Worm (Caenorhabditis elegans) whole organism, young adult: Measurements from ENCODE around the gene snap-1.
A peak's percentile ranks its signal among the peaks of the same experiment; 100 is the strongest.

Experiments used
- mcd-1 ChIP-seq: fragments of 200-800 bp; sonication (Bioruptor generic); IDR thresholded peaks from 2 replicates; pipeline ENCODE4 v1.3.6; 2022; ENCODE audit warnings: missing genetic modification reagents, missing genetic modification characterization, missing compliant biosample characterization

snap-1 gene

DNA sequence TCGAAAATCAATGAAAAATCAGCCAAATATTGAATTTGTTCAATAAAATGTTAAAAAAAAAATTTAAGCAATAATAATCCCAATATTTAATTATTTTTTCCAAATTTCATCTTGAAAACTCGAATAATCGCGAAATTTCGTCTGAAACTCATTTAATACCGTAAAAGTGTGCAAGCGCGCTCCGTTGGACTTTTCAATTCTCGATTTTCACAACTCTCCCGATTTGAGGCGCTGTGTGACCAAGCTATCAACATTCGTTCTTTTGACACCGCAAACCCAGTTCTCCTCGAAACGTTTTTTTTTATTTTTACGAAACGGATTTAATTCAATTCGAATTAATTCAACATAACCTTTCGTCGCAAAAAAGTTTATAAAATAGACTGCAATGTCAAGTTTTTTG lies 50.3 kb downstream of the snap-1 start:
- peak; percentile 64; the same call in 1 of the 2 replicates for TF ChIP-seq mcd-1 (GFP tag; lab: Robert Waterston, UW)
- TF ChIP-seq, all 124 proteins: peak for 1; not testable (repeated sequence) for 123
